Worm (Caenorhabditis elegans): Measurements from ENCODE around the gene mcat-1.

The mcat-1 gene

DNA sequence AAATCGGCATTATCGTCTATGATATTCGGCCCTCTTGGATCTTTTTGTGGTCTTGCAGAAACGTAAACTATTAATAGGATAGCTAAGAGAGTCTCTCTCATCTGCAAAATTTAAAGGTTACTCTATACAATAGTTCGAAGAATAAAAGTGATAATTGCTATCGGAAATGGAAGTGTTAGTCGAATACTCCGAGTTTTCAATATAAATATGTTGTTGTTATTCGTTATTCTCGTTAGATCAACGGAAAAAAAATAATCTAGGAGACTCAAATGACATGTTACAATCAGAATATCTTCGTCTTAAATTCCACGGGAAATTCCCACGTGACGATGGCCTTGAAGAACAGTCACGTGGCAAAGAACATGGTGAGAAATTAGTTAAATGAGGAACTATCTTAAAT, 36.1 kb downstream of the mcat-1 start, which contains the start of gene tre-5:
tre-5 (minus strand) TSS at position 101 of the 400 bp plus-strand sequence.
- TF ChIP-seq M03D4.4 (tag; optimal IDR thresholded peaks at IDR 0.05) (no peak), ceh-39 (tag; optimal IDR thresholded peaks at IDR 0.05) (no peak), nhr-28 (tag; optimal IDR thresholded peaks at IDR 0.05) (no peak), lin-13 (tag; optimal IDR thresholded peaks at IDR 0.05) (no peak), nhr-76 (tag; optimal IDR thresholded peaks at IDR 0.05) (no peak), elt-1 (tag; optimal IDR thresholded peaks at IDR 0.05; ENCODE audit: borderline replicate concordance, insufficient read depth) (no peak), ceh-43 (GFP tag; optimal IDR thresholded peaks at IDR 0.05) (no peak), sem-2 (GFP tag; optimal IDR thresholded peaks at IDR 0.05) (no peak), hlh-1 (tag; optimal IDR thresholded peaks at IDR 0.05) (no peak)

- TF ChIP-seq pha-4 (tag; optimal IDR thresholded peaks at IDR 0.05) (peak; percentile 23), lin-32 (GFP tag; optimal IDR thresholded peaks at IDR 0.05) (no peak), lin-13 (tag; optimal IDR thresholded peaks at IDR 0.05) (no peak), ces-1 (GFP tag; optimal IDR thresholded peaks at IDR 0.05) (no peak), elt-1 (tag; optimal IDR thresholded peaks at IDR 0.05; ENCODE audit: borderline replicate concordance, insufficient read depth) (no peak), ham-2 (GFP tag; optimal IDR thresholded peaks at IDR 0.05) (no peak)
Observed at ce11 chrII:51352-51751, 40.0 kb downstream of the mcat-1 start, which contains the start of gene sptl-1. Gene sptl-1, plus strand, starts transcription at chrII:51652.

DNA sequence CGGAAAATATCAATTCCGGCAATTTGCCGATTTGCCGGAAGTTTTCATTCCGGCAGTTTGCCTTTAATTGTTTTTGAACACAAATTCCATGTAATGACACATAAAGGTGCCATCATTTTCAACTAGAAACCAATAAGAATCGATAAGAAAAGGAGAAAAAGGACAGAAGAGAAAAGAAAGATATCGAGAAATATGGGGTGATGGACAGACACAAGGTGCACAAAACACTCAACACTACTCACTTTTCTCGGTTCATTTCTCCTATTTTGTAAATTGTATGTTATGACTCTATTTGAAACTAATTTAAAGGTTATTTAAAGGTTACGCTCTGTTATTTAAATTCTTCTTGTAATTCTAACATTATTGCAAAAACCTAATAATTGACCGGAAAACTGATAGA, 40.5 kb downstream of the mcat-1 start:
- TF ChIP-seq zip-8 (tag; optimal IDR thresholded peaks at IDR 0.05) (no peak), snpc-4 (tag; optimal IDR thresholded peaks at IDR 0.05) (no peak), lin-13 (tag; optimal IDR thresholded peaks at IDR 0.05) (no peak), unc-120 (tag; optimal IDR thresholded peaks at IDR 0.05; ENCODE audit: poor library complexity, severe bottlenecking) (no peak), bed-3 (GFP tag; optimal IDR thresholded peaks at IDR 0.05) (no peak), mls-2 (tag; optimal IDR thresholded peaks at IDR 0.05) (no peak), unc-39 (tag; optimal IDR thresholded peaks at IDR 0.05) (no peak), ceh-83 (GFP tag; optimal IDR thresholded peaks at IDR 0.05) (no peak), pha-4 (tag; optimal IDR thresholded peaks at IDR 0.05) (no peak), blmp-1 (tag; optimal IDR thresholded peaks at IDR 0.05) (no peak), hlh-1 (tag; optimal IDR thresholded peaks at IDR 0.05) (no peak), elt-1 (tag; optimal IDR thresholded peaks at IDR 0.05; ENCODE audit: borderline replicate concordance, insufficient read depth) (no peak), nhr-76 (tag; optimal IDR thresholded peaks at IDR 0.05) (no peak), unc-62 (GFP tag; optimal IDR thresholded peaks at IDR 0.05) (no peak), nhr-28 (tag; optimal IDR thresholded peaks at IDR 0.05) (no peak), mep-1 (tag; optimal IDR thresholded peaks at IDR 0.05) (no peak), ces-1 (GFP tag; optimal IDR thresholded peaks at IDR 0.05) (no peak)

DNA sequence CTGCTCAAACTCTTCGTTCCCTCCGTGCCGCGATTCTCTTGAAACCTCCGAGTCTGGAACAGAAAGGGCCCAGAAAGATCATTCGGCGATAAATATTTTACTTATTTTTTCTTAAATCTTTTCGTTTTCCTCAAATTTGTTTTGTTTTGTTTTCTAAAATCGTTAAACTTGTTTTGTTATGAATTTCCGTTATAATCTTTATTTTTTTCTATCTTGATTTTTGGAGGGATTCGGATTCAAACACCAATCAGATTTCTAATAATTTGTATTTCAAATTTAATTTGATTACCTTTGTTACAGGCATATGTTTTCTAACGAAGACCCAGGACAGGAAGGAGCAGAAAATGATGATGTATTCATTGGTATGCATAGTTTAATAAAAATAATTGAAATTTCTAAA, 44.0 kb downstream of the mcat-1 start, which contains the start of gene C23H3.5:
C23H3.5 (plus strand) TSS at position 301 of the 400 bp plus-strand sequence.
- TF ChIP-seq elt-1 (tag; optimal IDR thresholded peaks at IDR 0.05; ENCODE audit: borderline replicate concordance, insufficient read depth) (no peak), ceh-83 (GFP tag; optimal IDR thresholded peaks at IDR 0.05) (no peak), mep-1 (tag; optimal IDR thresholded peaks at IDR 0.05) (no peak), lin-32 (GFP tag; optimal IDR thresholded peaks at IDR 0.05) (no peak), zip-8 (tag; optimal IDR thresholded peaks at IDR 0.05) (no peak), ceh-43 (GFP tag; optimal IDR thresholded peaks at IDR 0.05) (no peak), hlh-1 (tag; optimal IDR thresholded peaks at IDR 0.05) (no peak), blmp-1 (tag; optimal IDR thresholded peaks at IDR 0.05) (no peak), sptf-1 (tag; optimal IDR thresholded peaks at IDR 0.05) (no peak)

DNA sequence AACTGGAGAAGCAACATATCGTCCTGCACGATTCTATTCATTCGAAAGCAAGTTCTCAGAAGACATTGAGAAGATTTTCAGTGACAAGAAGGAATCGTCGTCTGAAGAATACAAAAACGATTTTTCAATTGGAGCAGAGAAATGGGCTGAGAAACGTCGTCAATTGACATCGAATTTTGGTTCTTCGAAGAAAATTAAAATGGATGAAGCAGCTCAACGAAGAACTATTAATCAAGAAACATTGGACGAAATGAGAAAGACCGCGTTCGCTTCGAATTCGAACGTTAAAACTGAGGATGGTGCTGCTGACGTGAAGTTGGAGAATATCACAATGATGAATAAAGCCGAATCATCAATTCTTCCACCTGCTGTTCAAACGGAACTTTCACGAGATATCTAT, 45.2 kb downstream of the mcat-1 start, which contains the start of gene rpt-4:
rpt-4 (minus strand) TSS at position 101 of the 400 bp plus-strand sequence.
- TF ChIP-seq ceh-39 (tag; optimal IDR thresholded peaks at IDR 0.05), result no peak
- TF ChIP-seq ceh-43 (GFP tag; optimal IDR thresholded peaks at IDR 0.05), result no peak
- no peak for TF ChIP-seq pha-4 (tag; optimal IDR thresholded peaks at IDR 0.05)
- TF ChIP-seq M03D4.4 (tag; optimal IDR thresholded peaks at IDR 0.05), result no peak
- no peak for TF ChIP-seq hlh-1 (tag; optimal IDR thresholded peaks at IDR 0.05)
- no peak for TF ChIP-seq tbx-8 (GFP tag; optimal IDR thresholded peaks at IDR 0.05)
- no peak for TF ChIP-seq mls-2 (tag; optimal IDR thresholded peaks at IDR 0.05)
- TF ChIP-seq unc-62 (GFP tag; optimal IDR thresholded peaks at IDR 0.05), result no peak
- TF ChIP-seq mab-5 (tag; optimal IDR thresholded peaks at IDR 0.05), result no peak
- no peak for TF ChIP-seq bed-3 (GFP tag; optimal IDR thresholded peaks at IDR 0.05)
- TF ChIP-seq sptf-1 (tag; optimal IDR thresholded peaks at IDR 0.05), result no peak
- TF ChIP-seq elt-3 (tag; optimal IDR thresholded peaks at IDR 0.05), result no peak
- TF ChIP-seq flh-1 (GFP tag; optimal IDR thresholded peaks at IDR 0.05), result no peak
- TF ChIP-seq lsy-2 (tag; optimal IDR thresholded peaks at IDR 0.05), result no peak
- no peak for TF ChIP-seq ham-2 (GFP tag; optimal IDR thresholded peaks at IDR 0.05)
